Fruit fly (Drosophila melanogaster) whole organism: ENCODE results near the gene CG6683.

ENCODE experiments used
- CG8478 ChIP-seq: fragments of >200 bp; optimal IDR thresholded peaks from 2 replicates; lab custom pipeline; 2018; ENCODE audit warnings: inconsistent platforms
- Dll ChIP-seq: fragments of >200 bp; optimal IDR thresholded peaks from 2 replicates; lab custom pipeline; 2017
- EcR ChIP-seq, 2 experiments: fragments of >200 bp; optimal IDR thresholded peaks; 2 replicates each; lab custom pipeline; 2017; ENCODE audit warnings: missing biosample characterization in 2 of 2, missing genetic modification characterization in 2 of 2, missing genetic modification reagents in 2 of 2
- pan ChIP-seq: fragments of >200 bp; optimal IDR thresholded peaks from 2 replicates; lab custom pipeline; 2017
- psq ChIP-seq: fragments of >200 bp; optimal IDR thresholded peaks from 2 replicates; lab custom pipeline; 2017
- usp ChIP-seq: fragments of >200 bp; optimal IDR thresholded peaks from 2 replicates; lab custom pipeline; 2017; ENCODE audit warnings: missing biosample characterization, missing genetic modification characterization, mixed read lengths

CG6683 gene

DNA sequence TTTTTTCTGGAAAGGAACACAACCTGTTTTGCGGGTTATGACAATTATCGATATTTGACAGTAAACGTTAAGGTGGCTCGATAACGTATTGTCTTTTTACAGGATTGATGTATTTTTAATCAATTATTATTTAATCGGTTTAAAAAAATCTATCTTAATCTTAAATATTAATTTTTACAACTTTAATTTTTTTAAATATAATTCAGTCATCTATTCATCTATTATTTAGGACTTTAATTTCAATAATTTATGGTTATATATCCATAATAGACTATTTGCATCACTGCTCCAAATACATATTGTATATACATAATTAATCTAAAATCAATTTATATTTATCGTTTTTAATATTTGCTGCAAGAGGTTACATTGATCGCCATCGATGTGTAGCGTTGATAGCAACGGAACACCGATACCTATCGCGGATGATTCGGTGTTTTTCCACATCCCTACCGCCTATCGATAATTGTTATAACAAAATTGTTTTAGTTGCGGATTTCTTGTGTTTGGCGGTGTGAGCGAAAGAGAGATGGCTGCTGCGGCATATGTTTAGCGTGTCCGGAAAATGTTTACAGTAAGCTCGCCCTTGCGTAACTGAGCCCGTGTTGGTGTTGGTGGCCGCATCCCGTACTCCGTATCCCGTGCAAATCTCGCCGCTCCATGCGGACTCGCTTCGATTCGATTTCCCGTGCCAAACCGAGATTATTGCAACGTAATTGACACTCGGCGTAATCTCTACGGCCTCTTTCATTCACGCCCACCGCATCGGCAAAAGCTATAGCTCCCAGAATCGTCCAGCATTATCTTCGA lies 10.3 kb upstream of the CG6683 start, which contains the start of the genes GstO1 and foi:
Gene GstO1, minus strand, starts transcription at position 51 of the 810 bp plus-strand sequence.
Gene foi, plus strand, starts transcription at position 429 of the 810 bp plus-strand sequence.
- no peak for TF ChIP-seq pan (lab: Kevin White, UChicago)
- TF ChIP-seq EcR (GFP tag; optimal IDR thresholded peaks at IDR 0.05; lab: Kevin White, UChicago), result no peak
- no peak for TF ChIP-seq Dll
- TF ChIP-seq CG8478 (lab: Kevin White, UChicago), result no peak
- no peak for TF ChIP-seq usp (GFP tag; lab: Kevin White, UChicago)
- TF ChIP-seq psq (lab: Kevin White, UChicago), result no peak

DNA sequence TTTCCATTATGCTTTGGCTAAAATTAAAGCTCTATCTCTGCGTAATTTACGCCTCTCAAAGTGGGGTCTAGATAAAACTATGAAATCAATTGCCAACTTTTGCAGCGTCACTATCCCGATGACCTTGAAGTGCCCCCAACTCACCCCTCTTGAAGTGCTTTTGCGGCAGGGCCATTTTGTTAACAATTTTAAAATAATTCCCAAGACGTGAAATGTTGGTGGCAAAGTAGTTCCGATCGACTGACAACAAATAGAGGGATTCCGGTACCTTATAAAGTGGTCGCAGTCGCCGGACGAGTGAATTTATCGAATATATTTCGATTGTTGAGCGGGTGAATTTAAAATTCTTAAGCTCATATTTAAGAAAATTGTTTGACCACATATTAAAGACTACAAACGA lies 8.5 kb upstream of the CG6683 start, which contains the start of gene GstO2:
Gene GstO2, minus strand, starts transcription at position 245 of the 400 bp plus-strand sequence.
- TF ChIP-seq psq (lab: Kevin White, UChicago) (no peak), pan (lab: Kevin White, UChicago) (no peak), CG8478 (lab: Kevin White, UChicago) (no peak), EcR (GFP tag; optimal IDR thresholded peaks at IDR 0.05; lab: Kevin White, UChicago) (no peak), usp (GFP tag; lab: Kevin White, UChicago) (no peak), Dll (no peak)

DNA sequence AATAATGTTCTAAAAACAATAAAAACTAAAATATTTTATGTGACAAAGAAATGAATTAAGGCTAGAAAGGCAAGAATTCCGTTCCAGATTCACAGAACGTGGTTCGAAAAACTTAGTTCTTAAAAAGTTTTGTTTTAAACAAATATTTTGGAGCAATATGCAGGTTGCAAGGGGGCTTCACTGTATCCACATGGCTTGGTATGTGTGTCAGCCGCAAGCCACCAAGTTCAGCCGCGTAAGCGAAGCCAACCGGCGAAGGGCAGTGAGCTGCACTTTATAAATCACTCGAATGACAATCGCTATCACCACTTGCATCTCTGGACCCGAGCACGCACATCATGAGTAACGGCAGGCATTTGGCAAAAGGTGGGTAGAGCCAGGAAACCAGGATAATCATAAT lies 5.5 kb upstream of the CG6683 start, which contains the start of gene se:
Gene se, plus strand, starts transcription at position 301 of the 400 bp plus-strand sequence.
- TF ChIP-seq usp (GFP tag; lab: Kevin White, UChicago) (no peak), Dll (no peak), CG8478 (lab: Kevin White, UChicago) (no peak), EcR (GFP tag; optimal IDR thresholded peaks at IDR 0.05; lab: Kevin White, UChicago) (no peak), psq (lab: Kevin White, UChicago) (no peak), pan (lab: Kevin White, UChicago) (no peak)

DNA sequence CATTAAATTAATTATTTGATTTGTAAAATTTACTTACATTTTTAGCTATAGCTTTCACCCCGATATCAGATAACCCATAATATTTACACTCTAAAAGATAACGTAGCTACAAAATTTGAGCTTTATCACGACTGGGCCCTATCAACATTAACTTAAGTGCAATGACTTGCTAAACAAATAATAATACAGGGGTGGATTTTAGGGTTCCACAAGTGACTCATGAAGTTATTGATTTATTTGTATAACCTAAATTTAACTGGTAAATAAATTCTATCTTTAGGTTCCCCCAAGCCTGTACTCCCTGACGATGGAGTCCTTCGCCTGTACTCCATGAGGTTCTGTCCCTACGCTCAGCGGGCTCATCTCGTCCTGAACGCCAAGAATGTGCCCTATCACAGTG lies 4.5 kb upstream of the CG6683 start:
- TF ChIP-seq CG8478 (lab: Kevin White, UChicago), result no peak
- TF ChIP-seq psq (lab: Kevin White, UChicago), result no peak
- TF ChIP-seq pan (lab: Kevin White, UChicago), result no peak
- no peak for TF ChIP-seq Dll
- TF ChIP-seq usp (GFP tag; lab: Kevin White, UChicago), result no peak
- TF ChIP-seq EcR (GFP tag; optimal IDR thresholded peaks at IDR 0.05; lab: Kevin White, UChicago), result no peak

DNA sequence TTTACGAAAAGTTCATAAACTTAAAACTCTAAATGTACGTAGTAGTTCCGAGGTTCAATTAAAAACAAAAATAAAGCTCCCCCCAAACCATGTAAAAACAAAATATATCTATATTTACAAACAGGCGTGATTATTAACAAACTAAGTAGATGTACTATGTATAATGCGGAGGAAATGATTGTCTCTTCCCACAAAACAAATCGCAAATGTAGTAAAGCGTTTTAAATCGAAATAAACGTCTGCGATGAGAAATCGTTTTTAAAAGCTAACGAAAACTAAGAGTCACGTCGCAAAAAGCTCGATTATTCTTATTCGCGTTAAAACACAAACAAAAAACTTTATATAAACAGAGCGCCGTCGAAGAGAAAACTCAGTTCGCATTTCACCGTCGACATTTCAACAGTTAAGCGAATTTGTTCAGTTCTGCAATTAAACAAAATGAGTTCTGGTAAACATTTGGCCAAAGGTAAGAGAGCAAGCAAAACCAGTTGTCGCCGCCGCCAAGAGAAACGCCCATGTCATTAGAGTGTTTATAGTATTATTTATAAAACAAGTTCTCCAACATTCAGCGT lies 3.9 kb upstream of the CG6683 start, which contains the start of gene GstO3:
Gene GstO3, plus strand, starts transcription at position 370 of the 572 bp plus-strand sequence.
- TF ChIP-seq psq (lab: Kevin White, UChicago) (no peak), CG8478 (lab: Kevin White, UChicago) (no peak), usp (GFP tag; lab: Kevin White, UChicago) (no peak), EcR (GFP tag; optimal IDR thresholded peaks at IDR 0.05; lab: Kevin White, UChicago) (no peak), pan (lab: Kevin White, UChicago) (no peak), Dll (no peak)

DNA sequence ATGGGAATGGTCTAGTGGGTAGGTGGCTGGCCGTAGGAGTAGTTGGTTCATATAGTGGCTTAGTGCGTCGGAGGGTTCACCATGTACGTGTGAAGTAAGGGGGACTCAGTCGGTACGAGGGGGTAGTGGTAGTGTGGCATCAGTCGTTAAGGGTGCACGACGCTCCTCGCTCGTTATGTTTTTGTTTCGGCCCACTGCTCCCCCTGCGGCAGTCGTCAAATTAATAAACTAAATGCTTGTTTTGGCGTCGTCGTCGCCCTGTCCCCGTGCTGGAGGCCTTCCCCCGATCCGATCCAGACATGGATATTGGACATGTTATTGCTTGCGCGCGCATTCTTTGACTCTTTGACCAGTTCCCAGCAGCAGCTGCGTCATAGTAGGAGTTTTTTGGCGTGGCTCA lies 1.5 kb downstream of the CG6683 start:
- no peak for TF ChIP-seq psq (lab: Kevin White, UChicago)
- TF ChIP-seq CG8478 (lab: Kevin White, UChicago), result no peak
- TF ChIP-seq EcR (GFP tag; optimal IDR thresholded peaks at IDR 0.05; lab: Kevin White, UChicago), result no peak
- TF ChIP-seq pan (lab: Kevin White, UChicago), result no peak
- no peak for TF ChIP-seq Dll
- no peak for TF ChIP-seq usp (GFP tag; lab: Kevin White, UChicago)

DNA sequence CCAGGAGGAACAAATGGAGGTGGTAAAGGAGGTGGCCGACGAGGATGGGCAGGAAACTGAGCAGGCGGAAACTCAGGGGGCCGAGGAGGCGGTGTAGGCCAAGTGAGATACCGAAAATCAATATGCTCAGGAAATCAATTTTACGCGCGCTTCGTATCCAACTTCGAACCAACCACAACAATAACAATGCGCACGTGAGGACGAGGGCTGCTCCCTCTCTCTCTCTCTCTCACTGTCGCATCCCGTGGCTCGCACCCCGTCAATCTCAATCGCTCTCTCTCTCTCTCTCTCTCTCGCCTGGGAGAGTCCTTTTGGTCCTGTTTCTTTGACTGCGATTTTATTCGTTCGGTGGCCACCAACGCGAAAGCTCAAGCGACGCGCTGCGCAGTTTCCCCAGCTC lies 2.3 kb downstream of the CG6683 start, which contains the start of gene CG6765:
Gene CG6765, plus strand, starts transcription at position 340 of the 400 bp plus-strand sequence.
- no peak for TF ChIP-seq CG8478 (lab: Kevin White, UChicago)
- no peak for TF ChIP-seq Dll
- no peak for TF ChIP-seq pan (lab: Kevin White, UChicago)
- no peak for TF ChIP-seq EcR (GFP tag; optimal IDR thresholded peaks at IDR 0.05; lab: Kevin White, UChicago)
- no peak for TF ChIP-seq psq (lab: Kevin White, UChicago)
- TF ChIP-seq usp (GFP tag; lab: Kevin White, UChicago), result no peak

DNA sequence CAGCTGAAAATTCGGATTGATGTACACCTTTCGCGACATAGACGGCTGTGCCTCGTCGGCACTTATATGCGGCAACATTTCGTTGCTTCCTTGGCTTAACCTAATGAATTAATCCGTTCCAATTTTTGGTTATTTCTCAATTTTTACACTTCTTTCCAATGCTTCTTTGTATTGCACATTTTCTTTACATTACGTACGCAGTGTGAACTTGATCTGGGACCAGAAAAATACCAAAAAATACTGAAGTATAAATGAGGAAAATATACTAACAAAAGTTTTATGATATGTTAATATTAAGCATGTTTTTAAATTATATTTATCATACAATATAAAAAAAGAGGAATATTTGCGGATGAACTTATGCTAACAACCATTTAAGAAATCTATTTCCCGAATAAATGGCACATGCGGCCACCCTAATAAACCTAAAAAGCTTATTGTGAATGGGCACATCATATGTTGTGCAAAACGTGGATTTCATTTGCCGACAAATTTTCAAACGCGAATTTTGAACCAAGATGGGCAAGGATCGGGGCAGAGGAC lies 5.1 kb downstream of the CG6683 start, which contains the start of the genes ZC3H3 and Pus7:
Gene ZC3H3, minus strand, starts transcription at position 197 of the 543 bp plus-strand sequence.
Gene Pus7, plus strand, starts transcription at position 437 of the 543 bp plus-strand sequence.
- no peak for TF ChIP-seq pan (lab: Kevin White, UChicago)
- TF ChIP-seq EcR (GFP tag; optimal IDR thresholded peaks at IDR 0.05; lab: Kevin White, UChicago), result no peak
- TF ChIP-seq CG8478 (lab: Kevin White, UChicago), result no peak
- no peak for TF ChIP-seq psq (lab: Kevin White, UChicago)

DNA sequence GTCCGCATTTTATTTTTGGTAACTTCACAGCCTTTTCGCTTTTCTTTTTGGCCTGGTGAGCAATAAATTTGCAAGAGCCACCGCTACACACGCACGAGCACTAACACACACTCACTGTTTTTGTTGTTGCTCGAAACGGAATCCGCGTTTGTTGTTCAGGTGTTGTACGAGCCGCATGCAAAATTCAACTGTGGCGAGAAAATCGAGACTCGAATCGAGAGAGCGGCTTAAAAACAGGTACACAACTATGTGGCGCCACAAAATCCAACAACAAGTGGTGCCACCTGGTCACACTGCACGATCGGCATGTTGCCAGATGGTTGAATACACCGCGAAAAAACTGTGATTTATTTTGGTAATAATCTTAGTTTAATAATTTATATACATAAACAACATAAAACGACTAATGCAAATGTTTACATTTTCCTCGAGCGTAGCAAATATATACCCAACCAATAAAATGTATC lies 7.7 kb downstream of the CG6683 start, which contains the start of gene CG43163:
Gene CG43163, minus strand, starts transcription at position 172 of the 467 bp plus-strand sequence.
- no peak for TF ChIP-seq Dll
- no peak for TF ChIP-seq EcR (GFP tag; optimal IDR thresholded peaks at IDR 0.05; lab: Kevin White, UChicago)
- no peak for TF ChIP-seq CG8478 (lab: Kevin White, UChicago)
- no peak for TF ChIP-seq psq (lab: Kevin White, UChicago)
- TF ChIP-seq pan (lab: Kevin White, UChicago), result no peak
- TF ChIP-seq usp (GFP tag; lab: Kevin White, UChicago), result no peak

DNA sequence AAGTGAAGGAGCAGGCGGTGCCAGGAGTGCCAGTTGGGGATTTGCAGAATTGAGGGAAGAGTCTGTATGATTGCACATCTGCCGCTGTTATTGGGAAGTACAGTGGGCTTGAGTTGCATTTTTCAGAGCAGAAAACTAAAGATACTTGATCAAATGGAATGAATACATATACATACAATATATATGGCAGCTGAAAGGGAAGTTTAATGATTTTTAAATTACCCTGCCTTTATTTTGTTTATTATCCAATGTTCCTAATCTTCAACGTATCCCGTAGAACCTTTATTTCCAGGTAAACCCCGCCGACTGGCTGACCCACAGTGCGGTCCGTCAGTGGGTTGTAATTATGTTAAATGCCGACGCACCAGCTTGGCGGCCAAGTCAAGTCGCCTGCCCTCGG lies 33.8 kb downstream of the CG6683 start:
- no peak for TF ChIP-seq Dll
- no peak for TF ChIP-seq usp (GFP tag; lab: Kevin White, UChicago)
- no peak for TF ChIP-seq pan (lab: Kevin White, UChicago)
